Fruit fly (Drosophila melanogaster): Measurements from ENCODE around the gene CG5623.

Gene CG5623

DNA sequence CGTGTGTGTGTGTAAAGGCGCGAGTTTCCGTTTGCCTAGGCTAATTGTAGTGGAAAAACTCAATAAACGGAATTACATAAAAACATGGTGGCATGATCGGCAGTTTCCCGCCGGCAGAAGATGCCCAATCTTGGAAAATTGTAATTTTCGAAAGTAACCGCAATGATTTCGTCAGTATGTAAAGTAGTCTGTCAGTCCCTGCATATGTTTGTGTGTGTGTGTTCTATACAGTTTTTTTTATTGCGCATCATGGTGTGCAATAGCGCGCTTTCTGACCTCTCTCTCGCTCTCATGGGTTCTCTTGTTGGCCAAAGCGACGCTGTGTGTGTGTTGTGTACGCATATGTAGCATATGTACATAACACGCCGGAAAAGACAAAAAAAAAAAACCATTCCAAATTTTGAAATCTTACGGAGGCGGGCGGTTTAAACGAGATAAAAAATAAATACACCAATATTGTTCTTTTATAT is 27.1 kb upstream of the CG5623 start (continued):
- TF ChIP-seq eyg (GFP tag; optimal IDR thresholded peaks at IDR 0.05) (peak; percentile 22), cato (GFP tag; optimal IDR thresholded peaks at IDR 0.05; ENCODE audit: borderline replicate concordance) (no peak), Hand (GFP tag; optimal IDR thresholded peaks at IDR 0.05) (no peak), amos (GFP tag; IDR thresholded peaks at IDR 0.05; ENCODE audit: partially characterized antibody) (no peak), NfI (GFP tag; optimal IDR thresholded peaks at IDR 0.05) (peak; percentile 42), CG2875 (GFP tag; optimal IDR thresholded peaks at IDR 0.05) (no peak), vfl (GFP tag; optimal IDR thresholded peaks at IDR 0.05) (peak; percentile 4), Gug (GFP tag; IDR thresholded peaks at IDR 0.05) (no peak), tll (GFP tag; optimal IDR thresholded peaks at IDR 0.05) (no peak), yki (optimal IDR thresholded peaks at IDR 0.05) (no peak), CG15269 (tag; optimal IDR thresholded peaks at IDR 0.05) (peak; percentile 49), Max (GFP tag; optimal IDR thresholded peaks at IDR 0.05) (peak; percentile 50), Nf-YB (GFP tag; optimal IDR thresholded peaks at IDR 0.05) (no peak), sr (GFP tag; IDR thresholded peaks at IDR 0.05) (no peak), esg (GFP tag; conservative IDR thresholded peaks at IDR 0.05) (no peak), CG14014 (GFP tag; IDR thresholded peaks at IDR 0.05) (peak; percentile 69; the same call in 1 of the 2 replicates), Dref (GFP tag; IDR thresholded peaks at IDR 0.05) (no peak), CG8359 (GFP tag; optimal IDR thresholded peaks at IDR 0.05; ENCODE audit: borderline replicate concordance) (no peak), CG4360 (GFP tag; IDR thresholded peaks at IDR 0.05) (no peak), gsb-n (tag; optimal IDR thresholded peaks at IDR 0.05) (no peak), insv (GFP tag; optimal IDR thresholded peaks at IDR 0.05) (peak in 1 of 2 experiments; percentile 10), CG15011 (GFP tag; optimal IDR thresholded peaks at IDR 0.05) (peak; percentile 23), pnt (GFP tag; optimal IDR thresholded peaks at IDR 0.05) (no peak), CG34422 (GFP tag; IDR thresholded peaks at IDR 0.05) (peak; percentile 87), CG7271 (tag; optimal IDR thresholded peaks at IDR 0.05) (no peak), B-H2 (GFP tag; optimal IDR thresholded peaks at IDR 0.05) (peak; percentile 37), Nf-YA (GFP tag; IDR thresholded peaks at IDR 0.05) (no peak), GATAe (GFP tag; conservative IDR thresholded peaks at IDR 0.05) (no peak), CG14965 (GFP tag; optimal IDR thresholded peaks at IDR 0.05; ENCODE audit: borderline replicate concordance) (no peak), Hr3 (GFP tag; optimal IDR thresholded peaks at IDR 0.05) (peak; percentile 30), nom (GFP tag; optimal IDR thresholded peaks at IDR 0.05) (peak; percentile 53), CG34376 (GFP tag; optimal IDR thresholded peaks at IDR 0.05) (peak; percentile 61), abd-A (tag; optimal IDR thresholded peaks at IDR 0.05) (no peak), gro (GFP tag; optimal IDR thresholded peaks at IDR 0.05) (peak; percentile 55), bcd (GFP tag; optimal IDR thresholded peaks at IDR 0.05) (peak; percentile 14), pfk (GFP tag; optimal IDR thresholded peaks at IDR 0.05) (peak; percentile 55), Mad (GFP tag; optimal IDR thresholded peaks at IDR 0.05) (peak; percentile 12), cg (GFP tag; optimal IDR thresholded peaks at IDR 0.05) (peak; percentile 99), sens (GFP tag) (peak; percentile 85), Jarid2 (GFP tag; optimal IDR thresholded peaks at IDR 0.05) (no peak), Atf6 (GFP tag; IDR thresholded peaks at IDR 0.05) (no peak), Ets65A (GFP tag) (no peak), CG9437 (GFP tag; optimal IDR thresholded peaks at IDR 0.05) (no peak), mam (GFP tag; optimal IDR thresholded peaks at IDR 0.05) (no peak), TFAM (GFP tag; optimal IDR thresholded peaks at IDR 0.05) (no peak), tin (GFP tag; optimal IDR thresholded peaks at IDR 0.05) (no peak), trh (GFP tag; optimal IDR thresholded peaks at IDR 0.05) (no peak), ase (GFP tag; IDR thresholded peaks at IDR 0.05) (no peak), CG10462 (GFP tag; optimal IDR thresholded peaks at IDR 0.05) (no peak), Doc2 (GFP tag; IDR thresholded peaks at IDR 0.05) (no peak), CG8089 (GFP tag; optimal IDR thresholded peaks at IDR 0.05) (peak; percentile 30), HmgD (GFP tag; optimal IDR thresholded peaks at IDR 0.05) (peak; percentile 78)

All from whole organism, embryonic.